Fruit fly (Drosophila melanogaster) whole organism, embryonic: ENCODE results near the gene Obp99b.

Source experiments
- CG10274 ChIP-seq: fragments of 200-800 bp; sonication (Bioruptor generic); optimal IDR thresholded peaks from 3 replicates; lab custom pipeline; 2017; ENCODE audit warnings: missing biosample characterization, mild to moderate bottlenecking, missing genetic modification characterization
- CG11560 ChIP-seq: fragments of 200-800 bp; sonication (Bioruptor generic); IDR thresholded peaks from 3 replicates; pipeline ENCODE4 v1.3.6; 2022; ENCODE audit warnings: missing biosample characterization, missing genetic modification characterization
- CG12071 ChIP-seq: fragments of 200-800 bp; sonication (Bioruptor generic); optimal IDR thresholded peaks from 3 replicates; lab custom pipeline; 2018; ENCODE audit warnings: missing biosample characterization, mild to moderate bottlenecking, missing genetic modification characterization
- CG12299 ChIP-seq: fragments of 200-800 bp; sonication (Bioruptor generic); optimal IDR thresholded peaks from 2 replicates; lab custom pipeline; 2018; ENCODE audit warnings: missing biosample characterization, mild to moderate bottlenecking, missing genetic modification characterization
- CG13287 ChIP-seq: fragments of 200-800 bp; sonication (Bioruptor generic); IDR thresholded peaks from 2 replicates; pipeline ENCODE4 v1.3.6; 2022; ENCODE audit warnings: missing biosample characterization, missing genetic modification characterization; ENCODE audit not compliant: partially characterized antibody
- CG15073 ChIP-seq: fragments of 200-800 bp; sonication (Bioruptor generic); optimal IDR thresholded peaks from 2 replicates; lab custom pipeline; 2016; ENCODE audit warnings: missing biosample characterization, missing genetic modification characterization
- CG1602 ChIP-seq: fragments of 200-800 bp; sonication (Bioruptor generic); optimal IDR thresholded peaks from 3 replicates; lab custom pipeline; 2016; ENCODE audit warnings: missing biosample characterization, missing genetic modification characterization
- CG16813 ChIP-seq: fragments of 200-800 bp; sonication (Bioruptor generic); IDR thresholded peaks from 3 replicates; pipeline ENCODE4 v1.3.6; 2022; ENCODE audit warnings: missing biosample characterization, missing genetic modification characterization; ENCODE audit not compliant: partially characterized antibody
- CG1832 ChIP-seq: fragments of 200-800 bp; sonication (Bioruptor generic); optimal IDR thresholded peaks from 2 replicates; lab custom pipeline; 2017; ENCODE audit warnings: missing biosample characterization, mild to moderate bottlenecking, missing genetic modification characterization, inconsistent platforms
- CG2120 ChIP-seq: fragments of 200-800 bp; sonication (Bioruptor generic); optimal IDR thresholded peaks from 3 replicates; lab custom pipeline; 2016; ENCODE audit warnings: missing biosample characterization, missing genetic modification characterization
- CG4328 ChIP-seq: fragments of 200-800 bp; sonication (Bioruptor generic); optimal IDR thresholded peaks from 3 replicates; lab custom pipeline; 2017; ENCODE audit warnings: missing biosample characterization, missing genetic modification reagents, missing genetic modification characterization
- CG4360 ChIP-seq: fragments of 200-800 bp; sonication (Bioruptor generic); IDR thresholded peaks from 2 replicates; pipeline ENCODE4 v1.3.6; 2022; ENCODE audit warnings: missing biosample characterization, missing genetic modification characterization
- CG4404 ChIP-seq: fragments of 200-800 bp; sonication (Bioruptor generic); IDR thresholded peaks from 2 replicates; pipeline ENCODE4 v1.3.6; 2022; ENCODE audit warnings: missing biosample characterization, missing genetic modification characterization
- CG4617 ChIP-seq: fragments of 200-800 bp; sonication (Bioruptor generic); optimal IDR thresholded peaks from 3 replicates; lab custom pipeline; 2016; ENCODE audit warnings: missing biosample characterization, missing genetic modification characterization, borderline replicate concordance
- CG4820 ChIP-seq: fragments of 200-800 bp; sonication (Bioruptor generic); optimal IDR thresholded peaks from 3 replicates; lab custom pipeline; 2016; ENCODE audit warnings: missing biosample characterization, missing genetic modification characterization
- CG6854 ChIP-seq: fragments of 200-800 bp; sonication (Bioruptor generic); optimal IDR thresholded peaks from 3 replicates; lab custom pipeline; 2017; ENCODE audit warnings: missing biosample characterization, mild to moderate bottlenecking, missing genetic modification characterization
- CG8290 ChIP-seq, 3 experiments: fragments of 200-800 bp; sonication (Bioruptor generic); optimal IDR thresholded peaks; 2 replicates each; lab custom pipeline; 2016 to 2019; ENCODE audit warnings: missing biosample characterization in 3 of 3, missing genetic modification characterization in 3 of 3, mild to moderate bottlenecking in 2 of 3, moderate library complexity in 1 of 3
- CG9609 ChIP-seq: fragments of 200-800 bp; sonication (Bioruptor generic); optimal IDR thresholded peaks from 3 replicates; lab custom pipeline; 2016; ENCODE audit warnings: missing biosample characterization, missing genetic modification characterization
- CG9817 ChIP-seq: fragments of 200-800 bp; sonication (Bioruptor generic); optimal IDR thresholded peaks from 2 replicates; lab custom pipeline; 2018; ENCODE audit warnings: missing biosample characterization, mild to moderate bottlenecking, missing genetic modification characterization, moderate library complexity
- Dbx ChIP-seq: fragments of 200-800 bp; sonication (Bioruptor generic); IDR thresholded peaks from 3 replicates; pipeline ENCODE4 v1.3.6; 2022; ENCODE audit warnings: missing biosample characterization, missing genetic modification characterization
- Dp ChIP-seq: fragments of 200-800 bp; sonication (Bioruptor generic); optimal IDR thresholded peaks from 2 replicates; lab custom pipeline; 2018; ENCODE audit warnings: missing biosample characterization, mild to moderate bottlenecking, missing genetic modification characterization, moderate library complexity
- Elba2 ChIP-seq: fragments of 200-800 bp; sonication (Bioruptor generic); optimal IDR thresholded peaks from 3 replicates; lab custom pipeline; 2016; ENCODE audit warnings: missing biosample characterization, missing genetic modification characterization
- GATAe ChIP-seq: fragments of 200-800 bp; sonication (Bioruptor generic); conservative IDR thresholded peaks from 2 replicates; pipeline ENCODE4 v1.3.6; 2022; ENCODE audit warnings: missing biosample characterization, missing genetic modification characterization
- HmgZ ChIP-seq: fragments of 200-800 bp; sonication (Bioruptor generic); optimal IDR thresholded peaks from 2 replicates; lab custom pipeline; 2018; ENCODE audit warnings: missing biosample characterization, mild to moderate bottlenecking, missing genetic modification characterization
- Jarid2 ChIP-seq: fragments of 200-800 bp; sonication (Bioruptor generic); optimal IDR thresholded peaks from 3 replicates; lab custom pipeline; 2017; ENCODE audit warnings: mild to moderate bottlenecking, missing biosample characterization, missing genetic modification reagents, missing genetic modification characterization
- Meics ChIP-seq: fragments of 200-800 bp; sonication (Bioruptor generic); optimal IDR thresholded peaks from 2 replicates; lab custom pipeline; 2017; ENCODE audit warnings: missing biosample characterization, mild to moderate bottlenecking, missing genetic modification characterization
- Sry-δ ChIP-seq: fragments of 200-800 bp; sonication (Bioruptor generic); optimal IDR thresholded peaks from 2 replicates; lab custom pipeline; 2016; ENCODE audit warnings: missing biosample characterization, missing genetic modification characterization
- Taf1 ChIP-seq: fragments of 200-800 bp; sonication (Bioruptor generic); IDR thresholded peaks from 2 replicates; pipeline ENCODE4 v1.3.6; 2022; ENCODE audit warnings: missing biosample characterization, missing genetic modification characterization
- dati ChIP-seq: fragments of 200-800 bp; sonication (Bioruptor generic); IDR thresholded peaks from 2 replicates; pipeline ENCODE4 v1.3.6; 2022; ENCODE audit warnings: missing biosample characterization, missing genetic modification characterization
- ftz-f1 ChIP-seq: fragments of 200-800 bp; sonication (Bioruptor generic); optimal IDR thresholded peaks from 2 replicates; lab custom pipeline; 2016; ENCODE audit warnings: missing biosample characterization, missing genetic modification characterization
- gro ChIP-seq: fragments of 200-800 bp; sonication (Bioruptor generic); optimal IDR thresholded peaks from 2 replicates; lab custom pipeline; 2016; ENCODE audit warnings: missing biosample characterization, missing genetic modification characterization
- hb ChIP-seq: fragments of 200-800 bp; sonication (Bioruptor generic); IDR thresholded peaks from 3 replicates; pipeline ENCODE4 v1.3.6; 2022; ENCODE audit warnings: missing biosample characterization, missing genetic modification characterization; ENCODE audit not compliant: partially characterized antibody
- inv ChIP-seq: fragments of 200-800 bp; sonication (Bioruptor generic); IDR thresholded peaks from 2 replicates; pipeline ENCODE4 v1.3.6; 2022; ENCODE audit warnings: missing biosample characterization, missing genetic modification characterization; ENCODE audit not compliant: partially characterized antibody
- jigr1 ChIP-seq: fragments of 200-800 bp; sonication (Bioruptor generic); IDR thresholded peaks from 3 replicates; pipeline ENCODE4 v1.3.6; 2022; ENCODE audit warnings: missing biosample characterization, missing genetic modification characterization
- mam ChIP-seq: fragments of 200-800 bp; sonication (Bioruptor generic); optimal IDR thresholded peaks from 3 replicates; lab custom pipeline; 2016; ENCODE audit warnings: missing biosample characterization, missing genetic modification characterization
- nau ChIP-seq: fragments of 200-800 bp; sonication (Bioruptor generic); optimal IDR thresholded peaks from 3 replicates; lab custom pipeline; 2017; ENCODE audit warnings: missing biosample characterization, mild to moderate bottlenecking, missing genetic modification characterization, missing genetic modification reagents
- nerfin-1 ChIP-seq: fragments of 200-800 bp; sonication (Bioruptor generic); optimal IDR thresholded peaks from 3 replicates; lab custom pipeline; 2019; ENCODE audit warnings: missing biosample characterization, mild to moderate bottlenecking, missing genetic modification characterization, moderate library complexity
- pan ChIP-seq, 4 experiments: fragments of >200 bp in 3 of 4; fragments of 200-800 bp in 1 of 4; sonication (Bioruptor generic) in 1 of 4; optimal IDR thresholded peaks in 3 of 4; IDR thresholded peaks in 1 of 4; 2 replicates each; pipeline versions ENCODE4 v1.3.6 to Lab custom; 2017 to 2022; ENCODE audit warnings: missing biosample characterization in 2 of 4, missing genetic modification characterization in 2 of 4, mixed read lengths in 1 of 4
- pfk ChIP-seq: fragments of 200-800 bp; sonication (Bioruptor generic); optimal IDR thresholded peaks from 2 replicates; lab custom pipeline; 2018; ENCODE audit warnings: missing biosample characterization, mild to moderate bottlenecking, missing genetic modification characterization, moderate library complexity
- pum ChIP-seq: fragments of 200-800 bp; sonication (Bioruptor generic); optimal IDR thresholded peaks from 2 replicates; lab custom pipeline; 2016; ENCODE audit warnings: missing biosample characterization, missing genetic modification characterization
- rib ChIP-seq: fragments of 200-800 bp; sonication (Bioruptor generic); IDR thresholded peaks from 2 replicates; pipeline ENCODE4 v1.3.6; 2022; ENCODE audit warnings: missing biosample characterization, missing genetic modification characterization
- row ChIP-seq: fragments of 200-800 bp; sonication (Bioruptor generic); IDR thresholded peaks from 3 replicates; pipeline ENCODE4 v1.3.6; 2022; ENCODE audit warnings: missing biosample characterization, missing genetic modification characterization
- salm ChIP-seq: fragments of 200-800 bp; sonication (Bioruptor generic); optimal IDR thresholded peaks from 2 replicates; lab custom pipeline; 2018; ENCODE audit warnings: missing biosample characterization, mild to moderate bottlenecking, missing genetic modification characterization
- scrt ChIP-seq: fragments of 200-800 bp; sonication (Bioruptor generic); optimal IDR thresholded peaks from 2 replicates; lab custom pipeline; 2018; ENCODE audit warnings: missing biosample characterization, mild to moderate bottlenecking, missing genetic modification characterization, moderate library complexity
- sens-2 ChIP-seq: fragments of 200-800 bp; sonication (Bioruptor generic); IDR thresholded peaks from 2 replicates; pipeline ENCODE4 v1.3.6; 2022; ENCODE audit warnings: missing biosample characterization, missing genetic modification characterization
- sug ChIP-seq: fragments of 200-800 bp; optimal IDR thresholded peaks from 2 replicates; lab custom pipeline; 2019; ENCODE audit warnings: missing biosample characterization, mild to moderate bottlenecking, missing genetic modification characterization, moderate library complexity
- unc-4 ChIP-seq: fragments of 200-800 bp; sonication (Bioruptor generic); IDR thresholded peaks from 2 replicates; pipeline ENCODE4 v1.3.6; 2022; ENCODE audit warnings: missing biosample characterization, missing genetic modification characterization; ENCODE audit not compliant: partially characterized antibody
- wek ChIP-seq: fragments of 200-800 bp; sonication (Bioruptor generic); optimal IDR thresholded peaks from 3 replicates; lab custom pipeline; 2018; ENCODE audit warnings: missing biosample characterization, mild to moderate bottlenecking, missing genetic modification characterization, moderate library complexity
- yki ChIP-seq: fragments of >200 bp; optimal IDR thresholded peaks from 3 replicates; lab custom pipeline; 2018

Obp99b gene

dm6 chr3R:29723048-29723656, 6.5 kb upstream of the Obp99b start, which contains the start of gene Pcd (continued):
- no peak for TF ChIP-seq CG10274 (GFP tag; lab: Kevin White, UChicago)
- TF ChIP-seq pum = no peak
- no peak for TF ChIP-seq CG15073 (GFP tag; lab: Kevin White, UChicago)
- TF ChIP-seq CG11560 = no peak
- TF ChIP-seq nerfin-1 (tag; lab: Kevin White, UChicago) = no peak
- no peak for TF ChIP-seq mam
- no peak for TF ChIP-seq Meics
- no peak for TF ChIP-seq pan (optimal IDR thresholded peaks at IDR 0.05; lab: Kevin White, UChicago)
- no peak for TF ChIP-seq pan (GFP tag; optimal IDR thresholded peaks at IDR 0.05 in 1 of 2, IDR thresholded peaks at IDR 0.05 in 1 of 2)
- peak; percentile 63 for TF ChIP-seq CG4360 (GFP tag; lab: Robert Waterston, UW)
- no peak for TF ChIP-seq CG6854 (GFP tag; lab: Kevin White, UChicago)
- TF ChIP-seq pfk = no peak
- TF ChIP-seq hb (GFP tag; lab: Robert Waterston, UW) = no peak
- TF ChIP-seq sug = peak; percentile 3
- TF ChIP-seq CG8290 (GFP tag; optimal IDR thresholded peaks at IDR 0.05; lab: Kevin White, UChicago) = no peak
- TF ChIP-seq CG8290 (tag; optimal IDR thresholded peaks at IDR 0.05; lab: Kevin White, UChicago) = no peak
- TF ChIP-seq scrt = peak; percentile 90
- TF ChIP-seq CG9609 (GFP tag; lab: Kevin White, UChicago) = no peak
- TF ChIP-seq CG1602 (GFP tag; lab: Kevin White, UChicago) = no peak
- TF ChIP-seq CG4404 (GFP tag; lab: Robert Waterston, UW) = no peak
- TF ChIP-seq unc-4 (GFP tag; lab: Robert Waterston, UW) = peak; percentile 41; the same call in 1 of the 2 replicates
- TF ChIP-seq Taf1 (GFP tag; lab: Robert Waterston, UW) = no peak
- TF ChIP-seq Jarid2 (GFP tag; lab: Kevin White, UChicago) = no peak
- no peak for TF ChIP-seq dati
- TF ChIP-seq gro (GFP tag; lab: Kevin White, UChicago) = peak; percentile 9
- no peak for TF ChIP-seq nau (GFP tag; lab: Kevin White, UChicago)
- TF ChIP-seq yki (lab: Kevin White, UChicago) = no peak
- TF ChIP-seq jigr1 (GFP tag; lab: Robert Waterston, UW) = no peak
- TF ChIP-seq GATAe (GFP tag; lab: Robert Waterston, UW) = no peak
- no peak for TF ChIP-seq CG12071 (GFP tag; lab: Kevin White, UChicago)
- TF ChIP-seq CG9817 (tag; lab: Kevin White, UChicago) = no peak
- TF ChIP-seq wek (GFP tag; lab: Kevin White, UChicago) = no peak
- TF ChIP-seq ftz-f1 (GFP tag; lab: Kevin White, UChicago) = peak; percentile 31
- TF ChIP-seq CG2120 (GFP tag; lab: Kevin White, UChicago) = no peak
- TF ChIP-seq sens-2 (GFP tag; lab: Robert Waterston, UW) = 0 out of 2 replicates have a peak, but pooled peaks have one; percentile 29
- TF ChIP-seq CG1832 = no peak
- TF ChIP-seq Sry-δ (GFP tag; lab: Kevin White, UChicago) = peak; percentile 4
- peak; percentile 7 for TF ChIP-seq HmgZ (tag; lab: Kevin White, UChicago)
- no peak for TF ChIP-seq Elba2 (GFP tag; lab: Kevin White, UChicago)
- no peak for TF ChIP-seq CG4328 (GFP tag; lab: Kevin White, UChicago)
- TF ChIP-seq rib (GFP tag; lab: Robert Waterston, UW) = peak; percentile 73
- 0 out of 3 replicates have a peak, but pooled peaks have one; percentile 39 for TF ChIP-seq Dbx
- TF ChIP-seq Dp (GFP tag; lab: Kevin White, UChicago) = peak; percentile 88
- no peak for TF ChIP-seq CG16813
- no peak for TF ChIP-seq row (GFP tag; lab: Robert Waterston, UW)
- TF ChIP-seq salm (tag; lab: Kevin White, UChicago) = no peak
- TF ChIP-seq CG4617 (GFP tag; lab: Kevin White, UChicago) = peak; percentile 5
- no peak for TF ChIP-seq inv
- TF ChIP-seq CG4820 (GFP tag; lab: Kevin White, UChicago) = no peak
- peak; percentile 64 for TF ChIP-seq CG13287 (GFP tag; lab: Robert Waterston, UW)
- no peak for TF ChIP-seq CG12299
